Worm (Caenorhabditis elegans) whole organism, L4/young adult: Measurements from ENCODE around the gene F25E5.1.

ENCODE experiments used
- W03F9.2 ChIP-seq: fragments of 150-350 bp; optimal IDR thresholded peaks from 2 replicates; lab custom pipeline; 2014; ENCODE audit warnings: missing biosample characterization, missing genetic modification characterization
- dao-5 ChIP-seq: sonication (generic microtip); optimal IDR thresholded peaks from 2 replicates; lab custom pipeline; 2016; ENCODE audit warnings: missing genotype, missing genetic modification characterization, moderate library complexity, missing compliant biosample characterization

DNA sequence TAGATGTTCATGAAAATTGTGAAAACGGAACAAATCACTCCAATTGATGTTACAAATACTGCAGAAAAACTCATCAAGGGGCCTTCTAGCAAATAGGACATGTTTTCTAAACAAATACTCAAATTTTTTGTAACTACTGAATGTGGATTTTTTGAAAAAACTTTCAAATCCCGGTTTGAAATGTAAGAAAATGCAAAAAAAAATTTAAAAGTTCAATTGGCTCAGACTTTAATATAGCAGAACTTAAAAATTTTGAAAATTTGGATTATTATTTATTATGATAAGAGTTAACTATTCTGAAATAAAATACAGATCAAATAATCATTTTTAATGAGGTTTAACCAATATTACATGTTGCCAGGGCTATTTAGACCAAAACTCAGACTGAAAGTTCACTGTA is 24.7 kb downstream of the F25E5.1 start, which contains the start of gene srbc-9:
- TF ChIP-seq W03F9.2 (tag; lab: Kevin White, UChicago) = no peak
- TF ChIP-seq dao-5 = no peak
